Worm (Caenorhabditis elegans) whole organism, L2 larva: Measurements from ENCODE around the gene F22B3.5.

ENCODE experiments used
- F13H6.1 ChIP-seq: sonication (generic microtip); optimal IDR thresholded peaks from 2 replicates; lab custom pipeline; 2016; ENCODE audit warnings: missing genetic modification characterization, missing compliant biosample characterization
- aly-2 ChIP-seq: fragments of 150-350 bp; optimal IDR thresholded peaks from 2 replicates; lab custom pipeline; 2014; ENCODE audit warnings: missing biosample characterization, missing genetic modification characterization
- ama-1 ChIP-seq: fragments of 150-350 bp; optimal IDR thresholded peaks from 2 replicates; lab custom pipeline; 2018; ENCODE audit warnings: inconsistent platforms
- blmp-1 ChIP-seq: sonication (generic microtip); optimal IDR thresholded peaks from 2 replicates; lab custom pipeline; 2017; ENCODE audit warnings: missing genetic modification characterization, mild to moderate bottlenecking, missing compliant biosample characterization, antibody characterized with exemption, moderate library complexity; ENCODE audit not compliant: insufficient read depth
- ceh-82 ChIP-seq: fragments of 150-350 bp; optimal IDR thresholded peaks from 2 replicates; lab custom pipeline; 2014; ENCODE audit warnings: missing biosample characterization, missing genetic modification characterization
- crh-2 ChIP-seq: sonication (generic microtip); optimal IDR thresholded peaks from 2 replicates; lab custom pipeline; 2017; ENCODE audit warnings: missing biosample characterization, missing genetic modification characterization
- dmd-4 ChIP-seq: sonication (generic microtip); optimal IDR thresholded peaks from 2 replicates; lab custom pipeline; 2017; ENCODE audit warnings: missing biosample characterization, missing genetic modification characterization
- egl-27 ChIP-seq: sonication (generic microtip); optimal IDR thresholded peaks from 3 replicates; lab custom pipeline; 2017; ENCODE audit warnings: missing biosample characterization, missing genetic modification reagents, missing genetic modification characterization
- elt-1 ChIP-seq: fragments of 150-350 bp; optimal IDR thresholded peaks from 2 replicates; lab custom pipeline; 2014; ENCODE audit warnings: missing biosample characterization, missing genetic modification characterization
- elt-3 ChIP-seq: sonication (generic microtip); optimal IDR thresholded peaks from 2 replicates; lab custom pipeline; 2017; ENCODE audit warnings: missing biosample characterization, missing genetic modification characterization
- fos-1 ChIP-seq: fragments of 150-350 bp; optimal IDR thresholded peaks from 2 replicates; lab custom pipeline; 2014; ENCODE audit warnings: missing biosample characterization, missing genetic modification characterization
- gmeb-1 ChIP-seq: fragments of 150-350 bp; optimal IDR thresholded peaks from 2 replicates; lab custom pipeline; 2014; ENCODE audit warnings: missing biosample characterization, missing genetic modification characterization
- lin-11 ChIP-seq: fragments of 150-350 bp; sonication (generic microtip); optimal IDR thresholded peaks from 2 replicates; lab custom pipeline; 2014; ENCODE audit warnings: missing biosample characterization, missing genetic modification characterization, inconsistent platforms, mixed read lengths
- lin-39 ChIP-seq: fragments of 150-350 bp; optimal IDR thresholded peaks from 2 replicates; lab custom pipeline; 2014; ENCODE audit warnings: missing biosample characterization, missing genetic modification reagents, missing genetic modification characterization
- lsy-2 ChIP-seq, 2 experiments: fragments of 150-350 bp in 1 of 2; sonication (generic microtip) in 1 of 2; optimal IDR thresholded peaks; 2 replicates each; lab custom pipeline; 2014 to 2017; ENCODE audit warnings: missing biosample characterization in 2 of 2, missing genetic modification characterization in 2 of 2
- mbf-1 ChIP-seq: sonication (generic microtip); optimal IDR thresholded peaks from 2 replicates; lab custom pipeline; 2017; ENCODE audit warnings: missing biosample characterization, missing genetic modification characterization
- mdl-1 ChIP-seq, 2 experiments: fragments of 150-350 bp in 1 of 2; sonication (generic microtip) in 1 of 2; optimal IDR thresholded peaks; 2 replicates each; lab custom pipeline; 2017; ENCODE audit warnings: missing biosample characterization in 2 of 2, missing genetic modification characterization in 2 of 2
- nhr-11 ChIP-seq: fragments of 150-350 bp; optimal IDR thresholded peaks from 2 replicates; lab custom pipeline; 2014; ENCODE audit warnings: missing biosample characterization, missing genetic modification characterization
- nhr-129 ChIP-seq: fragments of 150-350 bp; optimal IDR thresholded peaks from 2 replicates; lab custom pipeline; 2014; ENCODE audit warnings: missing biosample characterization, missing genetic modification characterization
- nhr-21 ChIP-seq: fragments of 150-350 bp; optimal IDR thresholded peaks from 2 replicates; lab custom pipeline; 2014; ENCODE audit warnings: missing biosample characterization, missing genetic modification characterization
- nhr-237 ChIP-seq: fragments of 150-350 bp; optimal IDR thresholded peaks from 2 replicates; lab custom pipeline; 2014; ENCODE audit warnings: missing biosample characterization, missing genetic modification characterization
- nhr-6 ChIP-seq: fragments of 150-350 bp; optimal IDR thresholded peaks from 2 replicates; lab custom pipeline; 2014; ENCODE audit warnings: missing biosample characterization, missing genetic modification characterization
- peb-1 ChIP-seq: fragments of 150-350 bp; optimal IDR thresholded peaks from 2 replicates; lab custom pipeline; 2014; ENCODE audit warnings: missing biosample characterization, missing genetic modification characterization
- sem-4 ChIP-seq: fragments of 150-350 bp; optimal IDR thresholded peaks from 2 replicates; lab custom pipeline; 2014; ENCODE audit warnings: missing biosample characterization, missing genetic modification reagents, missing genetic modification characterization
- skn-1 ChIP-seq: sonication (generic microtip); optimal IDR thresholded peaks from 2 replicates; lab custom pipeline; 2017; ENCODE audit warnings: missing biosample characterization, missing genetic modification characterization
- sma-9 ChIP-seq, 2 experiments: fragments of 150-350 bp in 1 of 2; sonication (generic microtip) in 1 of 2; optimal IDR thresholded peaks; 2 replicates each; lab custom pipeline; 2014 to 2016; ENCODE audit warnings: missing genetic modification characterization in 2 of 2, mild to moderate bottlenecking in 1 of 2, missing biosample characterization in 1 of 2, missing compliant biosample characterization in 1 of 2, missing genetic modification reagents in 1 of 2, moderate library complexity in 1 of 2
- snpc-4 ChIP-seq: fragments of 150-350 bp; optimal IDR thresholded peaks from 2 replicates; lab custom pipeline; 2014; ENCODE audit warnings: missing biosample characterization, missing genetic modification characterization
- unc-39 ChIP-seq: fragments of 150-350 bp; optimal IDR thresholded peaks from 2 replicates; lab custom pipeline; 2014; ENCODE audit warnings: missing biosample characterization, missing genetic modification characterization
- unc-62 ChIP-seq: fragments of 150-350 bp; optimal IDR thresholded peaks from 2 replicates; lab custom pipeline; 2014; ENCODE audit warnings: missing biosample characterization, missing genetic modification reagents, missing genetic modification characterization
- zag-1 ChIP-seq: fragments of 150-350 bp; optimal IDR thresholded peaks from 2 replicates; lab custom pipeline; 2014; ENCODE audit warnings: missing biosample characterization, missing genetic modification characterization
- ztf-11 ChIP-seq: sonication (generic microtip); optimal IDR thresholded peaks from 2 replicates; lab custom pipeline; 2017; ENCODE audit warnings: missing biosample characterization, missing genetic modification characterization
- ztf-4 ChIP-seq: fragments of 150-350 bp; optimal IDR thresholded peaks from 2 replicates; lab custom pipeline; 2014; ENCODE audit warnings: missing biosample characterization, missing genetic modification characterization

The F22B3.5 gene

DNA sequence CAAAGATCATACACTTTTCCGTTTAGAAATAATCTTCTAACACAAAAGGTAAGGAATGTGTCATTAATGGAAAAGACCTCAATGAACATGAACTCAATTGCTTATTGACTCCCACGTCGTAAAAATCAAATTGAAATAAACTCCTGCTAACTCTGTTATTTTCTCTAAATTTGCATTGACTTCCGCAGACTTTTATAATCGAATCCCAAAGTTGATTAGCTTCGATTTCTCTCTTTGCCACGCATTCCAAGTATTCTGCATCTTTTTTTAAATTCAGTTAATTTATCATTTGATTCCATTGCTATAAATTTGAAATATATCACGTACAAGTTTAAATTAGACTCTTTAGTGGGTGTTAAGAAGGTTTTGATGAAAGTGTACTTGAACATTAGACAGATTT lies 27.9 kb downstream of the F22B3.5 start:
- TF ChIP-seq nhr-21 (tag; lab: Kevin White, UChicago) (peak; percentile 46), fos-1 (tag; lab: Kevin White, UChicago) (no peak), elt-1 (no peak), dmd-4 (tag; lab: Kevin White, UChicago) (peak; percentile 9), crh-2 (tag; lab: Kevin White, UChicago) (peak; percentile 20), lsy-2 (tag; optimal IDR thresholded peaks at IDR 0.05; lab: Kevin White, UChicago) (peak in 1 of 2 experiments; percentile 29), sma-9 (GFP tag; optimal IDR thresholded peaks at IDR 0.05; lab: Kevin White, UChicago) (peak; percentile 29), sma-9 (tag; optimal IDR thresholded peaks at IDR 0.05; lab: Kevin White, UChicago) (no peak)

DNA sequence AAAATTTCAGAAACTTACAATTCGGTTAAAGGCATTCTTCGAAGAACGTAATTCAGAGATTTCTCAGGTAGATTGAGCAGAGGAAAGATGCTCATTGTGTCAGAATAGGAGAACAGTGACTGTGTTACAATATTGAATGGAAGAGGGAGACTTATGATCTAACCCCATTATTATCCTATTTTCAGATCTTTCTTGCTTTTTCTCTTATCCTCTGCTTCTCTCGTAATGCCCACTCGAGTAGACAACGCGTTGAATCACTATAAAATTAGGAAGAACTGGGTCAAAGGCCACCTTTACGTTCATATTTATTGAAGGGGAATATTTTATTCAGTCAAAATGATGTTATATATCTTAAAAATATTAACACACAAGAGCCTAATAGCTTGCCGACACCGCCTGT lies 37.4 kb downstream of the F22B3.5 start, which contains the start of gene fbxb-76:
Gene fbxb-76 (minus strand): TSS at position 101 of the 400 bp plus-strand sequence.
- TF ChIP-seq sma-9 (GFP tag; optimal IDR thresholded peaks at IDR 0.05; lab: Kevin White, UChicago): no peak
- TF ChIP-seq sma-9 (tag; optimal IDR thresholded peaks at IDR 0.05; lab: Kevin White, UChicago): no peak
- no peak for TF ChIP-seq ztf-4
- TF ChIP-seq unc-39 (tag; lab: Kevin White, UChicago): no peak
- no peak for TF ChIP-seq mbf-1 (tag; lab: Kevin White, UChicago)
- TF ChIP-seq lin-39: no peak
- TF ChIP-seq ama-1 (lab: Kevin White, UChicago): no peak
- TF ChIP-seq sem-4: no peak
- TF ChIP-seq peb-1: no peak
- no peak for TF ChIP-seq blmp-1 (tag; lab: Kevin White, UChicago)
- no peak for TF ChIP-seq crh-2 (tag; lab: Kevin White, UChicago)
- no peak for TF ChIP-seq fos-1 (tag; lab: Kevin White, UChicago)
- TF ChIP-seq snpc-4 (tag; lab: Kevin White, UChicago): no peak
- TF ChIP-seq F13H6.1 (tag; lab: Kevin White, UChicago): no peak
- TF ChIP-seq egl-27 (tag; lab: Kevin White, UChicago): no peak
- no peak for TF ChIP-seq aly-2
- no peak for TF ChIP-seq zag-1 (tag; lab: Kevin White, UChicago)

DNA sequence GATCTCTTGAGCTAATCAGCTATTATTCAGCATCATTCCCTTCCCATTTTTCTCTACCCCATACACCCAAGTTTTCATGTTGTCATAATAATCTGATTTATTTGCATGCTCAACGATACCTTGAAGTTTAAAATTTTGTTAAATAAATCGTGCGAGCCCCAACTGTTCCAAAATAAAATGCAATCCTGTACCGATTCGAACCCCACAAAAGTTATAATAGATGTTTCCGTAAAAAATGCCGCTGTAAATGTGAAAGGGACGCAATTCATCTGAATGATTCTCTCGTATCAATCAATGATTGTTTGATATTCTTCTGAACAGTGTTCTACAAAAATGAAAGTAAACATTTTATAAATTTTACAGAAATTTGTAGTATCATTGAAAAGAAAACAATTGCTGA lies 39.2 kb downstream of the F22B3.5 start:
- no peak for TF ChIP-seq crh-2 (tag; lab: Kevin White, UChicago)
- no peak for TF ChIP-seq gmeb-1
- TF ChIP-seq skn-1 (tag; lab: Kevin White, UChicago): no peak
- no peak for TF ChIP-seq nhr-129
- TF ChIP-seq blmp-1 (tag; lab: Kevin White, UChicago): no peak
- no peak for TF ChIP-seq lin-11 (tag; lab: Kevin White, UChicago)
- TF ChIP-seq snpc-4 (tag; lab: Kevin White, UChicago): no peak
- TF ChIP-seq ztf-11 (tag; lab: Kevin White, UChicago): no peak
- no peak for TF ChIP-seq peb-1

DNA sequence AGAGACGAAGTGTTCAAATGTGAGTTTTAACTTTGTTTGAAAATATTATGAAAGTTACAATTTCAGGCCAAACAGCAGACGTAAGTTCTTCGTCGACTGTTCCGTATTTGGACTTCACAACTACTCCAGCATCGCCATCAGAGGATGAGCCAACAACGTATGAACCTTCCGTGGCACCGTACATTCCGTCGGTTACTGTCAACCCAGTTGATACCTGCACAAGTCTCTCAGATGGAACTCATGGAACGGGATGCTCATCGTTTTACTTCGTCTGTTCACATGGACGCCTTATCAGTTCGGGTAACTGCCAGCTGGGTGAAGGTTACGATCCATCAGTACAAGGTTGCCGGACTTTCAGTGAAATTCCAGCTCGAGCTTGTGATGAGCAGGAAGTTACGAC lies 40.9 kb downstream of the F22B3.5 start:
- no peak for TF ChIP-seq skn-1 (tag; lab: Kevin White, UChicago)

DNA sequence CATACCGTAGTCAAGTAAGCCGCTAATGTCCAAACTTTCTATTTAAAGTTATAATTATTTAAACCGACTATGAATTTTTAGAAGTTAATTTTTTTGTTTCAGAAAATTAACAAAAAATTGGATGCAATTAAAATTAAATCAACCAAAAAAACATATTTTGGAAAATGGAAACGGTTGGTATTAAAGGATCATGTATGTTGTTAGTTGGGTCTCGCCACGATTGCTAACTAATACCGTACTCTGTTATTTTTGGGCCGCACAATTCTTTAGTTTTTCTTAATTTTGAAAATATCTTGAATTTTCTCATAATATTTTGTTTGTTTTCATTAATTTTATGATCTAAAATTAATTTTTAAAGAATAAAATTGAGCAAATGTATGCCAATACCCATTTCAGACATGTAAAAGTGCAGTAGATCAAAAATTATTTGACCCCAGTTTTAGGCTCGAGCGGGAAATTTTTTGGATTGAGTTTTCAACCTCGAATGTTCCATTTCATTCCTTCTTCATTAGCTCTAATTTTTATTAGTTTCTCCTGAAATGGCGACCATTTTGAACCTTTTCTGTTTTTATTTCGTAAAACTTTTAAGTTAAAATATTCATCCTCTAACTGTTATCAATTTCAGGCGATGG lies 44.1 kb downstream of the F22B3.5 start, which contains the start of gene cbd-1:
Gene cbd-1 (plus strand): TSS at position 626 of the 632 bp plus-strand sequence.
- no peak for TF ChIP-seq nhr-6 (tag; lab: Kevin White, UChicago)

DNA sequence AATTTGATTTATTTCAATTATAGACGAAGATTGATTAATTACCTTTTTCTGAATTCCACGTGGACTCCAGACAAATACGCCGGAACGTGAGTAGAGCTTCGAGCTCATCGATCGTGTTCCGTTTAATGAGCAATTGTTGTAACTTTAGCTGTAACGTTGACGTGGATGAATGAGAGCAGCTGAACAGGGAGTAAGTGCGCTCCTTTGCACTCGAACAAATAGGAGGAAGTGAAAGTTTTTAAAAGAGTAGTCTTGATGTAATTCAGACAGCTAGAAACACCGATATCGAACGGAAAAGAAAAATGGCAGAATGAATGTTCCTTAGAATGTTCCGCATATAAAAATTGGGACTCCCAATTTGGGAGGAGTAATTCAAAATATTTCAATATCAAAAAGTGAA lies 45.0 kb downstream of the F22B3.5 start, which contains the start of gene sec-31:
Gene sec-31 (minus strand): TSS at position 148 of the 400 bp plus-strand sequence.
- TF ChIP-seq crh-2 (tag; lab: Kevin White, UChicago) (peak; percentile 60), nhr-129 (peak; percentile 6), unc-62 (GFP tag; lab: Kevin White, UChicago) (no peak), elt-1 (no peak), nhr-11 (tag; lab: Kevin White, UChicago) (no peak), elt-3 (tag; lab: Kevin White, UChicago) (no peak), ceh-82 (tag; lab: Kevin White, UChicago) (no peak), nhr-237 (tag; lab: Kevin White, UChicago) (no peak), ztf-4 (no peak), mdl-1 (tag; optimal IDR thresholded peaks at IDR 0.05; lab: Kevin White, UChicago) (no peak), unc-39 (tag; lab: Kevin White, UChicago) (no peak), gmeb-1 (no peak), F13H6.1 (tag; lab: Kevin White, UChicago) (no peak), blmp-1 (tag; lab: Kevin White, UChicago) (peak; percentile 75)
